Fruit fly (Drosophila melanogaster) whole organism, larva: ENCODE results near the gene Obp28a.

Experiments used
- noc ChIP-seq: fragments of 200-800 bp; sonication (Bioruptor generic); optimal IDR thresholded peaks from 3 replicates; lab custom pipeline; 2019; ENCODE audit warnings: missing biosample characterization, mild to moderate bottlenecking, missing genetic modification characterization, moderate library complexity

Gene Obp28a

DNA sequence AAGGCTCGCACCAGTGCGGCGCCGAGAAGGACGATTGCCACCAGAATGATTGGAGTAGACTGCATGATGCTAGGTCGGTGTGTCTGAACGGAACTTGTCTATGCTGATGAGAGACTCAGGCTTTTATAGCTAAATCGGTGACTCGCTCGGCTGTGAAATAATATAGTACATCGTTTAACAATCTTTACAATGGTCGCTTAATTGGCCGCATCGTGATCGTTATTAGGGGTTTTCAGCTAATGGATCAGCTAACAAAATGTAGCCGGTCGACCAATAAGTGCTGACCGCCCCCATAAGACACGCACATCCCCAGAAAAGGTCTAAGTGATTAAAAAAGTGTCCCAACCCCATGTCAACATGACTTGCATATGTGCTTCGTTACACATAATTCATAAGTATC is at the start of gene Obp28a:
Gene Obp28a, minus strand, starts transcription at position 101 of the 400 bp plus-strand sequence.
- TF ChIP-seq noc (tag; lab: Kevin White, UChicago): no peak

DNA sequence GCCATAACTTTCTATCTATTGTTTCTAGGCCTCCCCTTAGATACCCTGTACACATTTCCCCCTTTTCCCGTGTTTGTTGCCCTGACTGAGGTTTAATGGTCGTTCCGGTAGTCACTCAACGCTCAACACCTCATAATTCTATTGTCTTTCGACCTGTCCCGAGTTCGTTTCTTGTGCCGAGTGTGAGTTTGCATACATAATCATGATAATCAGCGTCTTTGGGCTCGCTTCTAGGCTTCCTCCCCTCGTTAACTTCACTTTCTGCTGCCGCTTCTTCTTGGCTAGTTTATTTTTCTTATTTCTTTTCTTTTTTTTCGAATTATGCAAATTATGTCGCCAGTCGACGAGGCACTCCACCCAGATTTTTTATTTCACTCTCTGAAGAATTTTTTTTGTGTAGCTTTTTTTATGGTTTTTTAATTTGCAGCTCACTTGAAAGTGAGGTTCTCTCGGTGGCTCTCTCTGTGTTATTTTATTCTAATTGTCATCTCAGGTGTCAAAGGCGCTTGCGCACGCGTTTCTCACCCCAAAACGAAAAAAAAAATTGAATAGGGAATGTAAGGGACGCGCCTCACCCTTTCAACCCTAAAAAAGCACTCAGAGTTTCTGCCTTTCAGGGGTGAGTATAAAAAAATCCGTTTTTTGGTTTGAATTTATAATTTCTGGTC is 48.6 kb upstream of the Obp28a start:
- TF ChIP-seq noc (tag; lab: Kevin White, UChicago): peak; percentile 19

DNA sequence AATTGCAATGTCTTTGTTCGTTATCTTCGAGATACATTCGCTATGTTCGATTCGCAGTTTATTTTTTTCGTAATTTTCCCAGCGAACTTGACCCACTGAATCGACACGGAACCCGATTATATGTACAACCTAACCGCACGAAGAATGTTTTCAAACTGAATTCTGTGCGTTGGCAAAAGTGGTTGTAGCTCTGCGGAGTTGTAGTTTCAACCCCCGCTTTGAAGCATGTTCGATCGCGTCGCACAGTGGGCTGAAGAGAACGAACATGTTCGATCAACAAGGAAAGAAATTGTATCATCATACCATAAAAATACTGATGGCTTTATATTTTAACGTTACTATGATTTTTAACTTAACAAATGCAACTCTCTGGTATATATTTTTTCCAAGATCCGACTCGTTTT is 47.1 kb upstream of the Obp28a start:
- no peak for TF ChIP-seq noc (tag; lab: Kevin White, UChicago)

DNA sequence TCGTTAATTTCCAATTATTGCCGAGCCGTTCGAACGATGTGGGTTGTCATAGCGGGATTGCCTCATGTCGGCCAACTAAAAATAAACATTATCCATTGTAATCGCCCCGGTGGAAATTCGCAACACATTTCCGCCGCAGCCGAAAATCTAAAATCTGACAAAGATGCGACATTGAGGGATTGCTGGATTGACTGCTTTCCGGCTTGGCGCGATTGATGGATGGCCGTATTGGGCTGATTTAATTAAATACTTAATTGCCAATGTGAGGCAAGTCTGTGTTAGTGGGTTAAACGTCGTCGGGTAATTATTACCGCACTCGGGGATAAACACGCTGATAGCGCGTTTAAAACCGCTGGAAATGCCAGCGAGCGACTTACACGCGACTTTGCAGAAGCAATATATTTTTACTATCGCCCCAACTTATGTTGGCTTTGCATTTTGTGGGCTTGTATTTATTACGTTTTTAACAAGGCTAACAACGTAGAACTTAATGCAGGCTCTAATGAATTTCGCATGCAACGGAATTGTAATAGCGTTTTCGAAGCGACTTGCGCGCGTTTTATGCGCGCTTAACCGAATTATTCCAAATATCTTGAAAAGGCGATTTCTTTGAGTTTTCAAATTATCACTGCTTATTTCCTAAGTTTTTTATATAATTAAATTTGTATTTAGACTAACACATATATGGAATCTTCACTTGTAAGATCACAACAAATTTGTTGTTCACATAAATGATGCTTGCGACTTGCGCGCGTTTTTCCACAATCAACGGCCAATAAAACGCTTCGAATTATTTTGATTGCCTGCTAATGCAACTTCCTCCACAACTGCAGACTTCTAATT is 45.0 kb upstream of the Obp28a start:
- TF ChIP-seq noc (tag; lab: Kevin White, UChicago): no peak

DNA sequence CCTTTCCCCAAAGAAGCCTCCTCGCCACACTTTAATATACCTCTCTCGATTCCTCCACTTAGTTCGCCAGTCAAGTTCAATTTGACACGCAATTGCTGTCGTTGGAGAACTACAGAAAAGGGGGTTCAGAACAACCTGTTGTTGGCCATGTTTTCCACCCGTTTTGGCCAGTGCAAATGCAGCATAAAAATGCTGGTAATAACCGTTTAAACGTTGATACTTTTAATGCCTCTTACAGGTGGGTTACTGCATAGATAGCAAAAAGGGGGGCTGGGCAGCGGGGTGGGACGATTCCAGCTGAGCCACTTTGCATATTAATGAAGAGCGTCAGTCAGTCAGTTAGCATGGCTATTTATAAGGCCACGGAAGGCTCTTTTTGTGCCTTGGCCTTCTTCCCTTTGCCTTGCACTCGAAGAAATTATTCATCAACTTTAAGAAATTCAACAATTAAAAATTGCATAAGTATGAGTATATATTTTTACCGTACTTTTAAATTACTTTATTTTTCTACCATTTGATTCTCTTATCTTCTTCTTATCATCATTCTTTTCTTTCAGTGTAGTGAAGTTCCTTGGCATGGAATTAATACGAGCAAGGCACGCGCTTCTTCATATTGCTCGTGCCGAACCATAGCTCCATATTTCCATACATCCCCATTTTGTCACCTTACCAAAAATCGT is 44.0 kb upstream of the Obp28a start:
- TF ChIP-seq noc (tag; lab: Kevin White, UChicago): no peak

DNA sequence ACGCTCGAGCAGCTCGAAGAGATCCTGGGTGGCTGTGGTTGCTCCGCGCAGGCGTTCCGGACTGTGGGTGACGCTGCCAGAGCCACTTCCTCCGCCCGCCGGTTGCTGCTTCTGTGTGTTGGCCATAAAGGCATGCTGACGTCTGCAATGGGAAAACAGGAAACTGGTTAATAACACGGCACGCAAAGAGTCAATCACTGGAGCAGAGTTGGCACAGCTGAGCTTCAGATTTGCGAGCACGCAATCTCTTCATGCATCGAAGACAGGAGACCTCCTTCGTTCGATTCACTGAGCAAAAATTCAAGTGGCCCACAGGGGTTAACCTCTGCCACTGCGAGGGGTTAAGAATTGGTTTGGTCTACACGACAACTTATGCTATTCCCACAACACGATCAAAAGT is 39.2 kb upstream of the Obp28a start:
- no peak for TF ChIP-seq noc (tag; lab: Kevin White, UChicago)

DNA sequence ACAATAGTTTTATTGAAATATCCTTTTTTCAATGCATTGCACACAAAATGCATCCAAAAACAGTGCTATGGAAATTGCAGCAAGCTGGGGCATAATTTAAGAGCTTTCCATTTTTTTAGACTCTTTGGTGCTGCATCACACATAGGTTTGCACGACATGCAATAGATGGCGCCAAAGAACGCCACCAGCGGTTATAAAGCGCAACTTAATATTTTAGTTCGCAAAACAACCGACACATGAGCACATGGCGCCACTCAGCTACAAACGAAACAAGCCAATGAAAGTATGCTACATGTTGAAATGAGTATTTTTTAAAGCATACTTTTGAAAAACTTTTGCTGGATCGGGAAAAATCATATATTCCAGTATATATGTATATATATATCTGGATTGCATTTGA is 37.8 kb upstream of the Obp28a start:
- TF ChIP-seq noc (tag; lab: Kevin White, UChicago): no peak

DNA sequence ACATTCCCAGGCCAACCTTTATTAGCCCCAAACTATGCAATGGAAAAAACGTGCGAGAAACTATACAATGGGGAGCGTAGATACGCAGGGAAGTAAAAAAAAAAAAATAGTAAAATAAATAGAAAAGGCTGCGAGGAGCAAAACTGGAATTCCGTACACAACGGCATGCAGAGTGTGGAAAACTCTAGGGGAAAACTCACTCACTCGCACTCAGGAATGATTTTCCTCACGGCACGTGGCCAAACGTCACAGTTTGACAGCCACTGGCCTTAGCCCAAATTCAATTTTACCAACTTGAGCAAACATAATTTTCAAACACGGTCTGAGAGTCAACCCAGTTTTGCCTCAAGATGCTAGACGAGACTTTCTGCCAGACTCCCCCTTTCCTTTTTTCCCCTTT is 36.9 kb upstream of the Obp28a start:
- no peak for TF ChIP-seq noc (tag; lab: Kevin White, UChicago)

DNA sequence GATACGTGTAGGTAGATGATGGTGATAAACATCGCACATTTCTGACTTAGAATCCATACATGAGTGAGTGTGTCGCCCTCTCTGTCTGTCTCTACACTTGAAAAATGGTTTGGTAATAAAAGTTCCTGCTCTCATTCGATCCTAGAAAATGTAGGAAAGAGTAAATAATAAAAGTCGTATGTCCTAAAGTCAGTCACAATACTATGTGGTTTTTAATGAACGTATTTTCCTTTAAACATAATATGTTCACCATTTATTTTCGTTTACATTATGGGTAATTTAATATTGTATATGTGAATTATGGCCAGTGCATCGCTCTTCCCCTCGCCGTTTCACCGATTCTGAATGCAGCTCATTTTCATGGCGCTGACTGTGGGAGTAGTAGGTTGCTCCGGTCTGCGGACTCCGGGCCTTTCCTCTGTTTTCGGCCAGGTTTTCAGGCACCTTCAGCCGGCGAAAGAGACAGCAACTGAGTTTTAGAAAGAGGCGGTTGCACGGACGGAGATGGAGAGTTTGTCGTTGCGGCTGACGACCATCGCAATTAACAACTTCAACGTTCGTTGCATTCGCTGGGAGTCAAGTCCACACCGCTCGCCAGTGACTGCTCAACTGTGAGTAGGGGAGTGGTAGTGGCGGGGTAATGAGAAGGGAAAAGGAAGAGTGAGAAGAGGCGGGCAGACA is 35.6 kb upstream of the Obp28a start:
- TF ChIP-seq noc (tag; lab: Kevin White, UChicago): no peak

DNA sequence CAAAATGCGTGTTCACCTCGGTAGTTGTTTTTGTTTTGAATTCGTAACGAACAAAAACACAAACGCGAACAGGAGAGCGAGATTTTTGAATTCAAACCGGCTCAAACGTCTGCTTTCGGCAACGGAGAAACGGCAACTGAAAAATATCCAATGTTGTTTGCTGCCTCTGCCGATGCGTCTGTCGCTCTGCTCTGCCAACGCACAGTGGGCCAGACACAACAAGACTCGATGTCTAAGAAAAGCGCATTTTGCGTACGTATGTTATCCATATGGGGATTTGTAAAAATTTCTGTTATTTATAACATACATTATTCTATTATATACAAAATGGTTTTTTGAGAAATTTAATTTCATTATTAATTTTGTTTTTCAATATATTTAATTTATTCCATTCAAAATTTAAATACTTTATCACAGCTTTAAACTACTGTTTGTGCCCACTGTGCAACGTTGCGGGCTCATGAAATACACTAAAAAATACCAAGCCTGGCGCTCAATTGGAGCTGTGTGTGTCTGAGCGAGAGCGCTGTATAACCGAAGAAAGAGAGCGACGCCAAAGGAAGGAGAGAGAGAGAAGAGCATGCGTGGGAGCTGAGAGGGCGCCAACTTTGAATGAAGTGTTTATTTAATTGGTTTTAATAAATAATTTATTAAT is 33.4 kb upstream of the Obp28a start:
- peak; percentile 96 for TF ChIP-seq noc (tag; lab: Kevin White, UChicago)

DNA sequence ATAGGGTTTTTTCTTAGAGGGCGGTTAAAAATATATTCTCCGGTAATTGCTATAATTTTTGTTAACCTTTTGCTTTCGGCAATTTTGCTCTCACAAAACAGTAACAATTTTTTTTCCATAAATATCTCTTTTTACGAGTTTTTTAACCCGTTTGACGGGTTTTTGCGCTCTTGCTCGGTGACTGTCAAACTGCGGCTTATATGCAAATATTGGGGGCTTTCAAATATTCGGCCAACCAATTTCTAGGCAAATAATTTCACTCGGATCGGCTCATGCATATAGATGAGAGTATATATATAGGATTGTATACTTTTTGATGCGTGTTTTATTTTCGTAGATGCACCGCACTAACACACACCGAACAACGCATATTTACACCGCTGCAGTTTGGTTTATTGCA is 32.8 kb upstream of the Obp28a start:
- TF ChIP-seq noc (tag; lab: Kevin White, UChicago): no peak

DNA sequence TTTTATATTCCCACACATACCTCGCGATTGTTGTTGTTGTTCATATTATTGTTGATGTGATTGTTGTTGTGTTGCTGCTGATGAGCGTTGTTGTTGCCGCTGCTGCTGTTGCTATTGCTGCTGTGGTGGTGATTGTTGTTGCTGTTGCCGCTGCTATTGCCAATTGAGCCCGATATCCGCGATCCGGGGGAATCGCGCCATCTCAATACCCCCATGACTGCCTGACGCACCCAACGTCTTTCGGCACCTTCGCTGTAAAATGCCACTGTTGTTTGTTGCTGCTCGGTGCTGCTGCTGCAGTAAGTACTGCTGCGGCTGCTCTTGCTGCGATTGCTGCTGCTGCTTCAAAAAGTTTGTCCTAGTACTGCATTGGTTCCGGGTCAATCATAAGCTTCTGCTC is 32.0 kb upstream of the Obp28a start:
- no peak for TF ChIP-seq noc (tag; lab: Kevin White, UChicago)

DNA sequence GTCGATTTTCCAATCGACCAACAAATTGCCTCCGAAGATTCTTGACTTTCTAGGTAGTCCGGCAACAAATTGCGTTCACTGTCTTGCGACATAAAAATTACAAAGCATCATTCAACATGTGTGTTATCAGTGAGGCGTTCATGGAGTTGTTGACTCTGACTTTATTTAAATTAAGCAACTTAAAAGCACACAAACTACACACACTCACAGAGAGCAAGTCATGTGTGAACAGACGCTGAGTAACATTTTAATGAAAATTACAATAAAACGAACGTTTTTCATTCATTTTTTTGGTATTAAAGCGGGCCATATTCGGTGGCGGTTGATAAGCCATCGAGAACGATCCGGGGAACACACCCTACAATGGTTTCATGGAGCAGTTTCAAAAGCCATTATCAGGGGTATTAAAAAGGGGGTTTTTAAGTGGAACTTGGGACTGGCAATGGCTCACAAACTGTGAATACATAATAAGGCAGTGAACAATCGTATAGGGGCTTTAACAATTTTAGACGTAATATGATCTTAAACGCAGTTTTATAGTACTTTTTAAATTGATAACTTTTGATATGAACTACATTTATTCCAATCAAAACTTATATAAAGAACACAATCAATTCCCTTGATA is 31.1 kb upstream of the Obp28a start:
- TF ChIP-seq noc (tag; lab: Kevin White, UChicago): no peak

DNA sequence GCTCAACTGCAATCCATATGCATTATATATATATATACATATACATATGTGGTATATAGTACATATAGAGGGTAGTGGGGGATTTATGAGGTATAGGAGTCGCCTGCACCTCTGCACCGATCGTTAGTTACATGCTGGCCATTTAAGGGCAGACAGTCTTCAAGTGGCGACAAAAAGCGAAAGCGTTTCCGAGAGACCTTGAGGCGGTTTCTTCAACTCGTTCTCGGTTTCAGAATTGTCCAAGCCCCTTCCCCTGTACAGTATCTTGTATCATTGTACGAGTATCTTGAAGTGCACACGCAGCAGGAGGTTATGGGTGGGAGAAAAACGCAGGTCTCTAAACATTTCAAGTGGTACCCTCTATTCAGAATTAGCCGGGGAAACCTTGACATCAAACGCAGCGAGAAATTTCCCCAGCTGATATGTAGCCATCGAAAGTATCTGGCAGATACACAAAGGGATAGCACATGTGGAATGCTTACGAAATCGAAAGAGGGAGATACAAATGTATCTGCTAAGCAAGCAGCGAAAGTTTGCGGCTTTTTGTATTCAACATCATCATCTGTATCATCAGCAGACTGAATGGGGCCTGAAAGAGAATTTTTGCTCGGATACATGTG is 29.9 kb upstream of the Obp28a start:
- TF ChIP-seq noc (tag; lab: Kevin White, UChicago): no peak
